Worm (Caenorhabditis elegans) whole organism, L4 larva: ENCODE measurements around the gene unc-5.

ENCODE experiments used
- F49E8.2 ChIP-seq: sonication (generic microtip); optimal IDR thresholded peaks from 2 replicates; lab custom pipeline; 2016; ENCODE audit warnings: missing compliant biosample characterization, mild to moderate bottlenecking, missing genetic modification characterization, borderline replicate concordance
- aly-2 ChIP-seq: sonication (generic microtip); optimal IDR thresholded peaks from 2 replicates; lab custom pipeline; 2018; ENCODE audit warnings: missing biosample characterization, missing genetic modification characterization
- ama-1 ChIP-seq: fragments of 150-350 bp; optimal IDR thresholded peaks from 2 replicates; lab custom pipeline; 2014; ENCODE audit warnings: inconsistent platforms, mixed read lengths
- ceh-82 ChIP-seq: sonication (generic microtip); optimal IDR thresholded peaks from 2 replicates; lab custom pipeline; 2017; ENCODE audit warnings: missing biosample characterization, missing genetic modification characterization
- dmd-6 ChIP-seq: fragments of 200-800 bp; sonication (Bioruptor generic); IDR thresholded peaks from 2 replicates; pipeline ENCODE4 v1.3.6; 2022; ENCODE audit warnings: missing genetic modification reagents, missing genetic modification characterization, missing compliant biosample characterization
- dmd-8 ChIP-seq: fragments of 200-800 bp; sonication (Bioruptor generic); IDR thresholded peaks from 2 replicates; pipeline ENCODE4 v1.3.6; 2022; ENCODE audit warnings: missing genetic modification characterization, missing compliant biosample characterization
- fos-1 ChIP-seq: fragments of 150-350 bp; optimal IDR thresholded peaks from 2 replicates; lab custom pipeline; 2014; ENCODE audit warnings: missing biosample characterization, missing genetic modification characterization
- jun-1 ChIP-seq: fragments of 150-350 bp; optimal IDR thresholded peaks from 2 replicates; lab custom pipeline; 2014; ENCODE audit warnings: missing biosample characterization, missing genetic modification reagents, missing genetic modification characterization
- nhr-28 ChIP-seq: fragments of 150-350 bp; optimal IDR thresholded peaks from 2 replicates; lab custom pipeline; 2014; ENCODE audit warnings: missing biosample characterization, missing genetic modification characterization
- nhr-42 ChIP-seq: fragments of 200-800 bp; sonication (Bioruptor generic); IDR thresholded peaks from 2 replicates; pipeline ENCODE4 v1.3.6; 2022; ENCODE audit warnings: missing genetic modification characterization, missing compliant biosample characterization
- nhr-76 ChIP-seq: fragments of 150-350 bp; optimal IDR thresholded peaks from 2 replicates; lab custom pipeline; 2014; ENCODE audit warnings: missing biosample characterization, missing genetic modification characterization
- php-3 ChIP-seq: fragments of 200-800 bp; sonication (Bioruptor generic); IDR thresholded peaks from 2 replicates; pipeline ENCODE4 v1.3.6; 2022; ENCODE audit warnings: missing genetic modification reagents, missing genetic modification characterization, missing compliant biosample characterization
- zfp-2 ChIP-seq: sonication (generic microtip); optimal IDR thresholded peaks from 2 replicates; lab custom pipeline; 2016; ENCODE audit warnings: mild to moderate bottlenecking, missing genetic modification characterization, missing compliant biosample characterization

DNA sequence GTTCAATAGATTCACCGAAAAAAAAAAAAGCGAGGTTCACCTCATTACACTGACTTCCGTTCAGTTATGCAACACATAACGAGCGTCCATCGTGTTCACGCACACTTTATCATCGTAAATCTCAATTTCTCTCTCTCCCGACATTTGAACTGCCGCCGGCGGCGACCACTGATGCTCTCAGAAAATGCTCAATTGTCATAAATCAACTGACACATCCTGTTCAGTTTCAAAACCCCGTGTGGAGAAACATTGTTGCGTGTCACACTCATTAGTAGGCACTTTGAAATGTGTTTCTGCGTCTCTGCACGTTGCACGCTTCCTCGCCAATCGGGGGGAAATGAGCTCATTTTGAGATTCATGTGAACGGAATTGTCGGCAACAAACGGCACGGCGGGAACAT is 7.6 kb upstream of the unc-5 start:
- TF ChIP-seq F49E8.2 (tag; lab: Kevin White, UChicago): no peak
- no peak for TF ChIP-seq ceh-82
- TF ChIP-seq dmd-8 (GFP tag; lab: Robert Waterston, UW): no peak
- TF ChIP-seq nhr-76 (tag; lab: Kevin White, UChicago): no peak
- TF ChIP-seq ama-1: no peak
- TF ChIP-seq php-3: no peak
- no peak for TF ChIP-seq zfp-2 (tag; lab: Kevin White, UChicago)
- TF ChIP-seq fos-1 (tag; lab: Kevin White, UChicago): no peak
- no peak for TF ChIP-seq aly-2 (tag; lab: Kevin White, UChicago)
- TF ChIP-seq dmd-6 (GFP tag; lab: Robert Waterston, UW): no peak
- no peak for TF ChIP-seq nhr-42 (GFP tag; lab: Robert Waterston, UW)
- no peak for TF ChIP-seq nhr-28
- no peak for TF ChIP-seq jun-1 (tag; lab: Kevin White, UChicago)
